ENCODE assay signal across 1 fruit fly cellular context in genomic region chrX:3045953-3046352, dm6.
TF ChIP-seq lines count a peak whose summit lies in the region.

No protein-coding gene starts in this region.

TF ChIP-seq in whole organism, embryonic, 481 proteins besides CTCF, POLR2A, EP300 and RAD21 (continued from another document and continues in another):
- no peak for TF ChIP-seq CG2199 (GFP tag; IDR thresholded peaks at IDR 0.05; lab: Robert Waterston, UW)
- TF ChIP-seq Hr51 (GFP tag; optimal IDR thresholded peaks at IDR 0.05; lab: Kevin White, UChicago), result peak; percentile 11 to 28
- TF ChIP-seq unc-4 (GFP tag; IDR thresholded peaks at IDR 0.05; lab: Robert Waterston, UW; ENCODE audit: partially characterized antibody), result no peak
- TF ChIP-seq CG8478 (optimal IDR thresholded peaks at IDR 0.05; lab: Kevin White, UChicago), result no peak
- no peak for TF ChIP-seq CG11085 (GFP tag; IDR thresholded peaks at IDR 0.05; lab: Robert Waterston, UW)
- TF ChIP-seq nom (GFP tag; optimal IDR thresholded peaks at IDR 0.05; lab: Kevin White, UChicago), result peak; percentile 87
- TF ChIP-seq Dip2 (GFP tag; IDR thresholded peaks at IDR 0.05; lab: Robert Waterston, UW), result no peak
- no peak for TF ChIP-seq gsb (GFP tag; IDR thresholded peaks at IDR 0.05; lab: Robert Waterston, UW)
- peak; percentile 24 for TF ChIP-seq maf-S (GFP tag; optimal IDR thresholded peaks at IDR 0.05; lab: Kevin White, UChicago)
- peak in 1 of 2 experiments; percentile 22 for TF ChIP-seq Eip74EF (GFP tag; optimal IDR thresholded peaks at IDR 0.05; lab: Kevin White, UChicago)
- TF ChIP-seq Drgx (GFP tag; IDR thresholded peaks at IDR 0.05; lab: Robert Waterston, UW), result peak; percentile 90
- peak; percentile 93 for TF ChIP-seq CG1603 (tag; optimal IDR thresholded peaks at IDR 0.05; lab: Kevin White, UChicago)
- peak; percentile 33; the same call in 1 of the 2 replicates for TF ChIP-seq CG43689 (GFP tag; IDR thresholded peaks at IDR 0.05; lab: Robert Waterston, UW)
- peak; percentile 28 for TF ChIP-seq CG4617 (GFP tag; optimal IDR thresholded peaks at IDR 0.05; lab: Kevin White, UChicago; ENCODE audit: borderline replicate concordance)
- peak; percentile 87 for TF ChIP-seq CG10979 (tag; optimal IDR thresholded peaks at IDR 0.05; lab: Kevin White, UChicago)
- peak; percentile 81 for TF ChIP-seq CG32772 (GFP tag; IDR thresholded peaks at IDR 0.05; lab: Robert Waterston, UW)
- TF ChIP-seq CG9932 (GFP tag; IDR thresholded peaks at IDR 0.05; lab: Robert Waterston, UW), result no peak
- no peak for TF ChIP-seq amos (GFP tag; IDR thresholded peaks at IDR 0.05; lab: Robert Waterston, UW; ENCODE audit: partially characterized antibody)
- no peak for TF ChIP-seq emc (GFP tag; optimal IDR thresholded peaks at IDR 0.05; lab: Kevin White, UChicago)
- no peak for TF ChIP-seq Sin3A (optimal IDR thresholded peaks at IDR 0.05; lab: Kevin White, UChicago)
- TF ChIP-seq vvl (GFP tag; IDR thresholded peaks at IDR 0.05; lab: Robert Waterston, UW), result peak; percentile 85
- no peak for TF ChIP-seq ash1 (GFP tag; optimal IDR thresholded peaks at IDR 0.05; lab: Kevin White, UChicago)
- peak; percentile 73 for TF ChIP-seq Sox102F (GFP tag; optimal IDR thresholded peaks at IDR 0.05; lab: Kevin White, UChicago)
- peak; percentile 70 for TF ChIP-seq D19A (tag; optimal IDR thresholded peaks at IDR 0.05; lab: Kevin White, UChicago)
- TF ChIP-seq Neu2 (GFP tag; optimal IDR thresholded peaks at IDR 0.05; lab: Kevin White, UChicago; ENCODE audit: borderline replicate concordance), result no peak
- peak; percentile 69 for TF ChIP-seq CG30403 (GFP tag; optimal IDR thresholded peaks at IDR 0.05; lab: Kevin White, UChicago)
- TF ChIP-seq CG7928 (GFP tag; optimal IDR thresholded peaks at IDR 0.05; lab: Kevin White, UChicago), result no peak
- TF ChIP-seq Hr39 (optimal IDR thresholded peaks at IDR 0.05; lab: Kevin White, UChicago), result no peak
- TF ChIP-seq CG6689 (GFP tag; IDR thresholded peaks at IDR 0.05; lab: Robert Waterston, UW), result peak; percentile 86
- peak; percentile 73 for TF ChIP-seq CG10366 (GFP tag; IDR thresholded peaks at IDR 0.05; lab: Robert Waterston, UW)
- TF ChIP-seq Hmx (GFP tag; optimal IDR thresholded peaks at IDR 0.05; lab: Kevin White, UChicago), result no peak
- peak; percentile 63 for TF ChIP-seq Side (GFP tag; optimal IDR thresholded peaks at IDR 0.05; lab: Kevin White, UChicago)
- TF ChIP-seq CG1792 (GFP tag; optimal IDR thresholded peaks at IDR 0.05; lab: Kevin White, UChicago), result peak; percentile 54
- TF ChIP-seq CG32532 (GFP tag; IDR thresholded peaks at IDR 0.05; lab: Robert Waterston, UW), result 0 out of 2 replicates have a peak, but pooled peaks have one; percentile 21
- peak; percentile 38; the same call in 1 of the 2 replicates for TF ChIP-seq CG3847 (GFP tag; IDR thresholded peaks at IDR 0.05; lab: Robert Waterston, UW)
- peak; percentile 53; the same call in 1 of the 3 replicates for TF ChIP-seq CG7357 (GFP tag; IDR thresholded peaks at IDR 0.05; lab: Robert Waterston, UW)
- TF ChIP-seq gcm (GFP tag; optimal IDR thresholded peaks at IDR 0.05; lab: Kevin White, UChicago), result peak; percentile 52
- TF ChIP-seq CG14441 (GFP tag; IDR thresholded peaks at IDR 0.05; lab: Robert Waterston, UW), result peak; percentile 67
- TF ChIP-seq hbn (GFP tag; IDR thresholded peaks at IDR 0.05; lab: Robert Waterston, UW; ENCODE audit: partially characterized antibody), result no peak
- no peak for TF ChIP-seq Opbp (GFP tag; IDR thresholded peaks at IDR 0.05; lab: Robert Waterston, UW; ENCODE audit: partially characterized antibody)
- TF ChIP-seq schlank (tag; optimal IDR thresholded peaks at IDR 0.05; lab: Kevin White, UChicago), result no peak
- peak; percentile 44 for TF ChIP-seq tup (GFP tag; optimal IDR thresholded peaks at IDR 0.05; lab: Kevin White, UChicago)
- peak; percentile 72 for TF ChIP-seq slp2 (GFP tag; optimal IDR thresholded peaks at IDR 0.05; lab: Kevin White, UChicago)
- no peak for TF ChIP-seq Kr (GFP tag; optimal IDR thresholded peaks at IDR 0.05; lab: Kevin White, UChicago)
- TF ChIP-seq Lim3 (GFP tag; IDR thresholded peaks at IDR 0.05; lab: Robert Waterston, UW), result no peak
- no peak for TF ChIP-seq CG10543 (GFP tag; optimal IDR thresholded peaks at IDR 0.05; lab: Kevin White, UChicago)
- no peak for TF ChIP-seq fd3F (GFP tag; optimal IDR thresholded peaks at IDR 0.05; lab: Kevin White, UChicago)
- TF ChIP-seq Chrac-16 (GFP tag; optimal IDR thresholded peaks at IDR 0.05; lab: Kevin White, UChicago), result peak; percentile 62
- peak; percentile 34 for TF ChIP-seq CG18619 (GFP tag; optimal IDR thresholded peaks at IDR 0.05; lab: Kevin White, UChicago)
- TF ChIP-seq Sry-β (GFP tag; optimal IDR thresholded peaks at IDR 0.05; lab: Kevin White, UChicago), result no peak
- peak; percentile 18 for TF ChIP-seq HmgZ (tag; optimal IDR thresholded peaks at IDR 0.05; lab: Kevin White, UChicago)
- TF ChIP-seq bigmax (GFP tag; optimal IDR thresholded peaks at IDR 0.05; lab: Kevin White, UChicago), result no peak
- TF ChIP-seq CG6765 (GFP tag; optimal IDR thresholded peaks at IDR 0.05; lab: Kevin White, UChicago), result no peak
- TF ChIP-seq CG4360 (GFP tag; IDR thresholded peaks at IDR 0.05; lab: Robert Waterston, UW), result no peak
- peak; percentile 61; the same call in 1 of the 2 replicates for TF ChIP-seq sens-2 (GFP tag; IDR thresholded peaks at IDR 0.05; lab: Robert Waterston, UW)
- TF ChIP-seq sd (tag; optimal IDR thresholded peaks at IDR 0.05; lab: Kevin White, UChicago), result no peak
- peak; percentile 59; the same call in 1 of the 2 replicates for TF ChIP-seq sob (GFP tag; IDR thresholded peaks at IDR 0.05; lab: Robert Waterston, UW)
- TF ChIP-seq CG14860 (GFP tag; IDR thresholded peaks at IDR 0.05; lab: Robert Waterston, UW; ENCODE audit: partially characterized antibody), result no peak
- no peak for TF ChIP-seq BtbVII (GFP tag; optimal IDR thresholded peaks at IDR 0.05; lab: Kevin White, UChicago)
- peak; percentile 0 for TF ChIP-seq scrt (GFP tag; optimal IDR thresholded peaks at IDR 0.05; lab: Kevin White, UChicago)
- peak; percentile 12 for TF ChIP-seq Nf-YB (GFP tag; optimal IDR thresholded peaks at IDR 0.05; lab: Kevin White, UChicago)
- peak; percentile 57 to 59 for TF ChIP-seq Pdp1 (GFP tag; optimal IDR thresholded peaks at IDR 0.05; lab: Kevin White, UChicago)
- TF ChIP-seq H2.0 (GFP tag; IDR thresholded peaks at IDR 0.05; lab: Robert Waterston, UW), result peak; percentile 67
- TF ChIP-seq gem (tag; optimal IDR thresholded peaks at IDR 0.05; lab: Kevin White, UChicago), result peak; percentile 80
- TF ChIP-seq E2f1 (GFP tag; IDR thresholded peaks at IDR 0.05; lab: Robert Waterston, UW), result peak; percentile 66
- TF ChIP-seq CG18476 (GFP tag; optimal IDR thresholded peaks at IDR 0.05; lab: Kevin White, UChicago), result peak; percentile 66
- TF ChIP-seq Dp (GFP tag; optimal IDR thresholded peaks at IDR 0.05; lab: Kevin White, UChicago), result no peak
- TF ChIP-seq CG1024 (GFP tag; IDR thresholded peaks at IDR 0.05; lab: Robert Waterston, UW), result peak; percentile 49; the same call in 1 of the 2 replicates
- TF ChIP-seq crc (GFP tag; optimal IDR thresholded peaks at IDR 0.05; lab: Kevin White, UChicago), result peak; percentile 11
- TF ChIP-seq CG14965 (GFP tag; optimal IDR thresholded peaks at IDR 0.05; lab: Kevin White, UChicago; ENCODE audit: borderline replicate concordance), result peak; percentile 23
- peak; percentile 45 for TF ChIP-seq p53 (GFP tag; optimal IDR thresholded peaks at IDR 0.05; lab: Kevin White, UChicago)
- peak; percentile 22 for TF ChIP-seq CG2120 (GFP tag; optimal IDR thresholded peaks at IDR 0.05; lab: Kevin White, UChicago)
- peak; percentile 53; the same call in 1 of the 2 replicates for TF ChIP-seq Rfx (GFP tag; IDR thresholded peaks at IDR 0.05; lab: Robert Waterston, UW)
- TF ChIP-seq fd64A (GFP tag; optimal IDR thresholded peaks at IDR 0.05; lab: Kevin White, UChicago), result peak; percentile 58
- peak; percentile 72 for TF ChIP-seq B-H1 (GFP tag; IDR thresholded peaks at IDR 0.05; lab: Robert Waterston, UW)
- peak; percentile 63 for TF ChIP-seq NfI (GFP tag; optimal IDR thresholded peaks at IDR 0.05; lab: Kevin White, UChicago)
- TF ChIP-seq fu2 (GFP tag; optimal IDR thresholded peaks at IDR 0.05; lab: Kevin White, UChicago), result no peak
- no peak for TF ChIP-seq lov (optimal IDR thresholded peaks at IDR 0.05; lab: Kevin White, UChicago)
- peak; percentile 80; the same call in 2 of the 3 replicates for TF ChIP-seq lov (GFP tag; IDR thresholded peaks at IDR 0.05; lab: Robert Waterston, UW)
- TF ChIP-seq CG13123 (GFP tag; optimal IDR thresholded peaks at IDR 0.05; lab: Kevin White, UChicago), result peak; percentile 55
- TF ChIP-seq jigr1 (GFP tag; IDR thresholded peaks at IDR 0.05; lab: Robert Waterston, UW), result peak; percentile 64; the same call in 2 of the 3 replicates
- TF ChIP-seq CG3281 (GFP tag; optimal IDR thresholded peaks at IDR 0.05; lab: Kevin White, UChicago), result no peak
- TF ChIP-seq CG12236 (GFP tag; optimal IDR thresholded peaks at IDR 0.05; lab: Kevin White, UChicago), result peak; percentile 60
- no peak for TF ChIP-seq mld (GFP tag; IDR thresholded peaks at IDR 0.05; lab: Robert Waterston, UW; ENCODE audit: partially characterized antibody)
- no peak for TF ChIP-seq CG3995 (GFP tag; optimal IDR thresholded peaks at IDR 0.05; lab: Kevin White, UChicago)
- TF ChIP-seq CG16813 (GFP tag; IDR thresholded peaks at IDR 0.05; lab: Robert Waterston, UW; ENCODE audit: partially characterized antibody), result no peak
- no peak for TF ChIP-seq CG4328 (GFP tag; optimal IDR thresholded peaks at IDR 0.05; lab: Kevin White, UChicago)
- TF ChIP-seq bcd (GFP tag; optimal IDR thresholded peaks at IDR 0.05; lab: Kevin White, UChicago), result peak; percentile 60
- peak; percentile 97 for TF ChIP-seq sens (GFP tag; lab: Kevin White, UChicago)
- TF ChIP-seq CG2129 (GFP tag; IDR thresholded peaks at IDR 0.05; lab: Robert Waterston, UW; ENCODE audit: partially characterized antibody), result no peak
- no peak for TF ChIP-seq MESR4 (GFP tag; optimal IDR thresholded peaks at IDR 0.05; lab: Kevin White, UChicago)
- peak; percentile 82 for TF ChIP-seq otp (GFP tag; IDR thresholded peaks at IDR 0.05; lab: Robert Waterston, UW)
- TF ChIP-seq CG12942 (GFP tag; optimal IDR thresholded peaks at IDR 0.05; lab: Kevin White, UChicago), result peak; percentile 20
- peak; percentile 39; the same call in 1 of the 2 replicates for TF ChIP-seq CG32767 (GFP tag; IDR thresholded peaks at IDR 0.05; lab: Robert Waterston, UW)
- peak; percentile 60; the same call in 1 of the 3 replicates for TF ChIP-seq ase (GFP tag; IDR thresholded peaks at IDR 0.05; lab: Robert Waterston, UW)
- peak in 1 of 3 experiments; percentile 42 for TF ChIP-seq Stat92E (GFP tag; optimal IDR thresholded peaks at IDR 0.05; lab: Kevin White, UChicago)
- no peak for TF ChIP-seq ac (GFP tag; optimal IDR thresholded peaks at IDR 0.05; lab: Kevin White, UChicago)
- TF ChIP-seq NK7.1 (GFP tag; optimal IDR thresholded peaks at IDR 0.05; lab: Kevin White, UChicago), result peak; percentile 49
- TF ChIP-seq odd (GFP tag; optimal IDR thresholded peaks at IDR 0.05; lab: Kevin White, UChicago), result peak; percentile 24
- TF ChIP-seq ato (GFP tag; IDR thresholded peaks at IDR 0.05; lab: Robert Waterston, UW; ENCODE audit: partially characterized antibody), result no peak
- TF ChIP-seq Dbx (GFP tag; IDR thresholded peaks at IDR 0.05; lab: Robert Waterston, UW), result no peak
- TF ChIP-seq slbo (GFP tag; IDR thresholded peaks at IDR 0.05; lab: Robert Waterston, UW), result peak; percentile 62
- peak; percentile 78 for TF ChIP-seq ken (GFP tag; IDR thresholded peaks at IDR 0.05; lab: Robert Waterston, UW)
- peak; percentile 46 for TF ChIP-seq Abd-B (GFP tag; optimal IDR thresholded peaks at IDR 0.05; lab: Kevin White, UChicago)
- 0 out of 2 replicates have a peak, but pooled peaks have one; percentile 57 for TF ChIP-seq Gsc (GFP tag; IDR thresholded peaks at IDR 0.05; lab: Robert Waterston, UW)
- peak; percentile 71 for TF ChIP-seq trem (tag; optimal IDR thresholded peaks at IDR 0.05; lab: Kevin White, UChicago)
- TF ChIP-seq CG17385 (GFP tag; optimal IDR thresholded peaks at IDR 0.05; lab: Kevin White, UChicago), result peak; percentile 48
- TF ChIP-seq sima (GFP tag; optimal IDR thresholded peaks at IDR 0.05; lab: Kevin White, UChicago), result no peak
- TF ChIP-seq CG6254 (GFP tag; optimal IDR thresholded peaks at IDR 0.05; lab: Kevin White, UChicago), result peak; percentile 70
- peak; percentile 62 for TF ChIP-seq bab2 (GFP tag; optimal IDR thresholded peaks at IDR 0.05; lab: Kevin White, UChicago)
- TF ChIP-seq CG18764 (GFP tag; optimal IDR thresholded peaks at IDR 0.05; lab: Kevin White, UChicago), result peak; percentile 68
- TF ChIP-seq CG3726 (GFP tag; IDR thresholded peaks at IDR 0.05; lab: Robert Waterston, UW), result peak; percentile 61; the same call in 2 of the 3 replicates
- no peak for TF ChIP-seq psq (GFP tag; optimal IDR thresholded peaks at IDR 0.05; lab: Kevin White, UChicago)
- peak; percentile 66 for TF ChIP-seq ewg (GFP tag; optimal IDR thresholded peaks at IDR 0.05; lab: Kevin White, UChicago)
- TF ChIP-seq CG3163 (GFP tag; optimal IDR thresholded peaks at IDR 0.05; lab: Kevin White, UChicago), result peak; percentile 32
- peak; percentile 79 for TF ChIP-seq CG2202 (tag; optimal IDR thresholded peaks at IDR 0.05; lab: Kevin White, UChicago)
- peak; percentile 52 for TF ChIP-seq tx (GFP tag; optimal IDR thresholded peaks at IDR 0.05; lab: Kevin White, UChicago)
- TF ChIP-seq CG12155 (GFP tag; optimal IDR thresholded peaks at IDR 0.05; lab: Kevin White, UChicago), result peak; percentile 34
- peak; percentile 31; the same call in 1 of the 2 replicates for TF ChIP-seq CG7372 (GFP tag; IDR thresholded peaks at IDR 0.05; lab: Robert Waterston, UW)
- peak; percentile 71 for TF ChIP-seq tin (GFP tag; optimal IDR thresholded peaks at IDR 0.05; lab: Kevin White, UChicago)
- TF ChIP-seq Atf6 (GFP tag; IDR thresholded peaks at IDR 0.05; lab: Robert Waterston, UW), result peak; percentile 42; the same call in 1 of the 2 replicates
- no peak for TF ChIP-seq CG13287 (GFP tag; IDR thresholded peaks at IDR 0.05; lab: Robert Waterston, UW; ENCODE audit: partially characterized antibody)
- TF ChIP-seq sqz (GFP tag; optimal IDR thresholded peaks at IDR 0.05; lab: Kevin White, UChicago), result peak; percentile 58
- TF ChIP-seq HmgD (GFP tag; optimal IDR thresholded peaks at IDR 0.05; lab: Kevin White, UChicago), result peak; percentile 35
- TF ChIP-seq lmd (GFP tag; IDR thresholded peaks at IDR 0.05; lab: Robert Waterston, UW), result peak; percentile 70
- TF ChIP-seq CG9215 (GFP tag; IDR thresholded peaks at IDR 0.05; lab: Robert Waterston, UW), result peak; percentile 47; the same call in 1 of the 2 replicates
- no peak for TF ChIP-seq Elba2 (GFP tag; optimal IDR thresholded peaks at IDR 0.05; lab: Kevin White, UChicago)
- peak; percentile 87 for TF ChIP-seq CG2712 (tag; optimal IDR thresholded peaks at IDR 0.05; lab: Kevin White, UChicago)
- peak; percentile 88 for TF ChIP-seq ara (GFP tag; IDR thresholded peaks at IDR 0.05; lab: Robert Waterston, UW)
